Worm (Caenorhabditis elegans): ENCODE results near the gene ZK856.4.

The ZK856.4 gene

DNA sequence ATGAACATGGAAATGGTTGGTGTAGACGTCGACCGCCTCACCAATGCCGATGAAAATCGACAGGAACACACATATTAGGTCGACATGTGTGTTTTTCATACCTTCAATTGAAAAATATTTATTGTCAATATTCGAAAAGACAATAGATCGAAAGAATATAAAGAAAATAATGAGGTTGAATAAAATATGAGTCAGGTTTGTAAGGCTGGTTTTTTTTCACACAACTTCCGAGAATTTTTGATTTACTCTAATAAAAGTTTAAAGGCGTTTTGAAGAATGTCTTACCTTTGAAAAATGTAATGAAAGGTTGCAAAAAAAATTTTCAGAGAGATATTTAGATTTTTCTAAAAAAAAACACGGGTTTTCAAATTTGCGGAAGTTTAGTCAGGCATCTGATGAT is 9.4 kb upstream of the ZK856.4 start, which contains the start of gene egl-3:
Gene egl-3 (minus strand): TSS at position 101 of the 400 bp plus-strand sequence.
- no peak for TF ChIP-seq aptf-2 (GFP tag; conservative IDR thresholded peaks at IDR 0.05)

DNA sequence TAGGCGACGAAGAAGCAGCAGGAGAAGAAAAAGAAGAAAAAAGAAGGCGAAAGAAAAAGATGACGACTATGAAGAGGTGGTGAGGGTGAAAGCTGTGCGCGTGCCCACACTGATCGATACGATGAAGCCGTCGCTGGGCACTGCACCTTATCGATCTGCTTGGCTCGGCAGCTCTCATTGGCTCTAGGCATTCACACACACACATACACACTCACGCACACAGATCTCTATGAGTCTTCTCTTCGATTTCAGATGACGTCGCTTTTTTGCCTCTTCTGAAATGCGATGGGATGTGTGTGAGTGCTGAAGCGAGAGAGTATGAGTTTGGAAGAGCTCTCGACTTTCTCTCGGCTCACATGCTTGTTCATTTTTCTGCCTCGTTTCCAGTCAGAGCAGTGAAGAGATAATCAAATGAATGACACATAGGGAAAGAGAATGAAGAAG is 8.4 kb upstream of the ZK856.4 start:
- peak; percentile 58 for TF ChIP-seq ceh-27 (GFP tag; optimal IDR thresholded peaks at IDR 0.05)
- no peak for TF ChIP-seq zfh-2 (GFP tag; conservative IDR thresholded peaks at IDR 0.05)
- no peak for TF ChIP-seq hlh-26 (GFP tag; conservative IDR thresholded peaks at IDR 0.05)
- peak; percentile 63; the same call in 1 of the 2 replicates for TF ChIP-seq rcor-1 (GFP tag; IDR thresholded peaks at IDR 0.05)
- no peak for TF ChIP-seq madf-10 (tag; optimal IDR thresholded peaks at IDR 0.05)
- TF ChIP-seq nfyb-1 (GFP tag; IDR thresholded peaks at IDR 0.05): peak; percentile 85
- no peak for TF ChIP-seq ceh-40 (GFP tag; IDR thresholded peaks at IDR 0.05)
- TF ChIP-seq D2030.7 (GFP tag; IDR thresholded peaks at IDR 0.05): no peak
- no peak for TF ChIP-seq cebp-1 (GFP tag; IDR thresholded peaks at IDR 0.05)
- peak; percentile 71 for TF ChIP-seq cebp-1 (tag; optimal IDR thresholded peaks at IDR 0.05)
- no peak for TF ChIP-seq F10E7.11 (tag; optimal IDR thresholded peaks at IDR 0.05)
- TF ChIP-seq B0336.3 (GFP tag; IDR thresholded peaks at IDR 0.05): 0 out of 2 replicates have a peak, but pooled peaks have one; percentile 17
- TF ChIP-seq egl-18 (GFP tag; IDR thresholded peaks at IDR 0.05): 0 out of 2 replicates have a peak, but pooled peaks have one; percentile 24
- peak; percentile 83 for TF ChIP-seq K12H6.12 (tag; optimal IDR thresholded peaks at IDR 0.05)
- TF ChIP-seq lin-26 (GFP tag; IDR thresholded peaks at IDR 0.05): no peak
- TF ChIP-seq sdz-38 (tag; optimal IDR thresholded peaks at IDR 0.05): no peak
- TF ChIP-seq F33H1.4 (GFP tag; IDR thresholded peaks at IDR 0.05): no peak
- no peak for TF ChIP-seq madf-8 (GFP tag; conservative IDR thresholded peaks at IDR 0.05)
- no peak for TF ChIP-seq snpc-3.4 (tag; optimal IDR thresholded peaks at IDR 0.05)
- peak; percentile 61 for TF ChIP-seq mcd-1 (GFP tag; IDR thresholded peaks at IDR 0.05)
- peak; percentile 57 for TF ChIP-seq chd-7 (tag; optimal IDR thresholded peaks at IDR 0.05)
- TF ChIP-seq dox-1 (GFP tag; IDR thresholded peaks at IDR 0.05): 0 out of 2 replicates have a peak, but pooled peaks have one; percentile 51
- TF ChIP-seq hmg-1.2 (GFP tag; IDR thresholded peaks at IDR 0.05): no peak
- TF ChIP-seq hmg-20 (GFP tag; IDR thresholded peaks at IDR 0.05): no peak
- no peak for TF ChIP-seq F57C9.4 (tag; optimal IDR thresholded peaks at IDR 0.05)
- no peak for TF ChIP-seq hsf-1 (GFP tag; IDR thresholded peaks at IDR 0.05)
- TF ChIP-seq snpc-1.1 (tag; optimal IDR thresholded peaks at IDR 0.05; ENCODE audit: insufficient read depth): no peak
- no peak for TF ChIP-seq zim-3 (tag; optimal IDR thresholded peaks at IDR 0.05)
- TF ChIP-seq lin-35 (GFP tag; optimal IDR thresholded peaks at IDR 0.05): peak in 1 of 3 experiments; percentile 41
- no peak for TF ChIP-seq snpc-4 (GFP tag; optimal IDR thresholded peaks at IDR 0.05)
- TF ChIP-seq snpc-4 (tag; optimal IDR thresholded peaks at IDR 0.05): peak in 1 of 4 experiments; percentile 5
- TF ChIP-seq C06A6.2 (GFP tag; conservative IDR thresholded peaks at IDR 0.05): 0 out of 2 replicates have a peak, but pooled peaks have one; percentile 30
- TF ChIP-seq tbx-9 (tag; optimal IDR thresholded peaks at IDR 0.05; ENCODE audit: borderline replicate concordance): no peak
- no peak for TF ChIP-seq gei-17 (GFP tag; optimal IDR thresholded peaks at IDR 0.05)
- peak; percentile 69 for TF ChIP-seq somi-1 (GFP tag; optimal IDR thresholded peaks at IDR 0.05)
- TF ChIP-seq pbrm-1 (GFP tag; IDR thresholded peaks at IDR 0.05): peak; percentile 45; the same call in 1 of the 2 replicates
- peak; percentile 85 for TF ChIP-seq atf-7 (tag; optimal IDR thresholded peaks at IDR 0.05)
- TF ChIP-seq nfya-2 (GFP tag; IDR thresholded peaks at IDR 0.05): no peak
- peak; percentile 29 for TF ChIP-seq ZK185.1 (tag; optimal IDR thresholded peaks at IDR 0.05; ENCODE audit: poor library complexity, severe bottlenecking)
- no peak for TF ChIP-seq ztf-18 (tag; optimal IDR thresholded peaks at IDR 0.05)
- no peak for TF ChIP-seq ets-4 (GFP tag; optimal IDR thresholded peaks at IDR 0.05)
- peak; percentile 63 for TF ChIP-seq lin-40 (tag; optimal IDR thresholded peaks at IDR 0.05)
- TF ChIP-seq ztf-26 (tag; optimal IDR thresholded peaks at IDR 0.05): no peak
- no peak for TF ChIP-seq attf-3 (GFP tag; conservative IDR thresholded peaks at IDR 0.05)
- TF ChIP-seq egl-44 (GFP tag; IDR thresholded peaks at IDR 0.05): no peak
- TF ChIP-seq sptf-2 (GFP tag; optimal IDR thresholded peaks at IDR 0.05): no peak
